Fruit fly (Drosophila melanogaster) whole organism, embryonic: Measurements from ENCODE around the gene Ostgamma.

Experiments used
- Blimp-1 ChIP-seq: fragments of 200-800 bp; sonication (Bioruptor generic); optimal IDR thresholded peaks from 3 replicates; lab custom pipeline; 2018; ENCODE audit warnings: missing biosample characterization, missing genetic modification characterization, mild to moderate bottlenecking, moderate library complexity, missing genetic modification reagents
- CG10147 ChIP-seq: fragments of 200-800 bp; sonication (Bioruptor generic); optimal IDR thresholded peaks from 2 replicates; lab custom pipeline; 2019; ENCODE audit warnings: missing biosample characterization, mild to moderate bottlenecking, missing genetic modification characterization, moderate library complexity
- CG10209 ChIP-seq: fragments of 200-800 bp; sonication (Bioruptor generic); optimal IDR thresholded peaks from 3 replicates; lab custom pipeline; 2017; ENCODE audit warnings: missing biosample characterization, mild to moderate bottlenecking, missing genetic modification characterization, missing genetic modification reagents
- CG11696 ChIP-seq: fragments of 200-800 bp; sonication (Bioruptor generic); IDR thresholded peaks from 2 replicates; pipeline ENCODE4 v1.3.6; 2022; ENCODE audit warnings: missing biosample characterization, missing genetic modification characterization
- CG12236 ChIP-seq: fragments of 200-800 bp; sonication (Bioruptor generic); optimal IDR thresholded peaks from 2 replicates; lab custom pipeline; 2016; ENCODE audit warnings: missing biosample characterization, missing genetic modification characterization
- CG12942 ChIP-seq: fragments of 200-800 bp; sonication (Bioruptor generic); optimal IDR thresholded peaks from 3 replicates; lab custom pipeline; 2016; ENCODE audit warnings: missing biosample characterization, missing genetic modification characterization
- CG14860 ChIP-seq: fragments of 200-800 bp; sonication (Bioruptor generic); IDR thresholded peaks from 3 replicates; pipeline ENCODE4 v1.3.6; 2022; ENCODE audit warnings: missing biosample characterization, missing genetic modification characterization; ENCODE audit not compliant: partially characterized antibody
- CG14965 ChIP-seq: fragments of 200-800 bp; sonication (Bioruptor generic); optimal IDR thresholded peaks from 2 replicates; lab custom pipeline; 2016; ENCODE audit warnings: missing biosample characterization, missing genetic modification characterization, borderline replicate concordance
- CG15011 ChIP-seq: fragments of 200-800 bp; sonication (Bioruptor generic); optimal IDR thresholded peaks from 3 replicates; lab custom pipeline; 2018; ENCODE audit warnings: missing biosample characterization, mild to moderate bottlenecking, missing genetic modification characterization
- CG15479 ChIP-seq: fragments of 200-800 bp; sonication (Bioruptor generic); optimal IDR thresholded peaks from 3 replicates; lab custom pipeline; 2019; ENCODE audit warnings: missing biosample characterization, mild to moderate bottlenecking, missing genetic modification characterization, moderate library complexity
- CG15514 ChIP-seq: fragments of 200-800 bp; sonication (Bioruptor generic); optimal IDR thresholded peaks from 3 replicates; lab custom pipeline; 2017; ENCODE audit warnings: missing biosample characterization, missing genetic modification characterization, mild to moderate bottlenecking, moderate library complexity, missing genetic modification reagents
- CG16779 ChIP-seq: fragments of 200-800 bp; sonication (Bioruptor generic); IDR thresholded peaks from 2 replicates; pipeline ENCODE4 v1.3.6; 2022; ENCODE audit warnings: missing biosample characterization, missing genetic modification characterization
- CG17186 ChIP-seq: fragments of 200-800 bp; sonication (Bioruptor generic); optimal IDR thresholded peaks from 3 replicates; lab custom pipeline; 2017; ENCODE audit warnings: missing biosample characterization, missing genetic modification reagents, missing genetic modification characterization
- CG17829 ChIP-seq: fragments of 200-800 bp; optimal IDR thresholded peaks from 2 replicates; lab custom pipeline; 2019; ENCODE audit warnings: missing biosample characterization, mild to moderate bottlenecking, missing genetic modification characterization, moderate library complexity
- CG17912 ChIP-seq: fragments of 200-800 bp; sonication (Bioruptor generic); optimal IDR thresholded peaks from 2 replicates; lab custom pipeline; 2018; ENCODE audit warnings: missing biosample characterization, mild to moderate bottlenecking, missing genetic modification characterization
- CG4360 ChIP-seq: fragments of 200-800 bp; sonication (Bioruptor generic); IDR thresholded peaks from 2 replicates; pipeline ENCODE4 v1.3.6; 2022; ENCODE audit warnings: missing biosample characterization, missing genetic modification characterization
- CG5953 ChIP-seq: fragments of 200-800 bp; sonication (Bioruptor generic); IDR thresholded peaks from 2 replicates; pipeline ENCODE4 v1.3.6; 2022; ENCODE audit warnings: missing biosample characterization, missing genetic modification characterization
- CG6272 ChIP-seq: fragments of 200-800 bp; sonication (Bioruptor generic); IDR thresholded peaks from 2 replicates; pipeline ENCODE4 v1.3.6; 2022; ENCODE audit warnings: missing biosample characterization, missing genetic modification characterization
- CG7786 ChIP-seq: fragments of 200-800 bp; sonication (Bioruptor generic); optimal IDR thresholded peaks from 2 replicates; lab custom pipeline; 2016; ENCODE audit warnings: missing biosample characterization, missing genetic modification characterization
- CG9797 ChIP-seq: fragments of 200-800 bp; sonication (Bioruptor generic); optimal IDR thresholded peaks from 3 replicates; lab custom pipeline; 2018; ENCODE audit warnings: missing biosample characterization, mild to moderate bottlenecking, missing genetic modification characterization
- CG9932 ChIP-seq: fragments of 200-800 bp; sonication (Bioruptor generic); IDR thresholded peaks from 2 replicates; pipeline ENCODE4 v1.3.6; 2022; ENCODE audit warnings: missing biosample characterization, missing genetic modification characterization
- Camta ChIP-seq: fragments of 200-800 bp; sonication (Bioruptor generic); optimal IDR thresholded peaks from 2 replicates; lab custom pipeline; 2016; ENCODE audit warnings: missing biosample characterization, missing genetic modification characterization
- Dek ChIP-seq: fragments of 200-800 bp; sonication (Bioruptor generic); optimal IDR thresholded peaks from 3 replicates; lab custom pipeline; 2019; ENCODE audit warnings: missing biosample characterization, mild to moderate bottlenecking, missing genetic modification characterization, moderate library complexity
- Dfd ChIP-seq, 2 experiments: fragments of >200 bp; optimal IDR thresholded peaks; 2 replicates each; lab custom pipeline; 2017; ENCODE audit warnings: missing biosample characterization in 2 of 2, missing genetic modification characterization in 2 of 2
- Dip2 ChIP-seq: fragments of 200-800 bp; sonication (Bioruptor generic); IDR thresholded peaks from 2 replicates; pipeline ENCODE4 v1.3.6; 2022; ENCODE audit warnings: missing biosample characterization, missing genetic modification characterization
- Dip3 ChIP-seq: fragments of 200-800 bp; sonication (Bioruptor generic); optimal IDR thresholded peaks from 3 replicates; lab custom pipeline; 2016; ENCODE audit warnings: missing biosample characterization, missing genetic modification characterization
- H15 ChIP-seq: fragments of 200-800 bp; sonication (Bioruptor generic); IDR thresholded peaks from 3 replicates; pipeline ENCODE4 v1.3.6; 2022; ENCODE audit warnings: missing biosample characterization, missing genetic modification characterization
- Hr39 ChIP-seq: fragments of >200 bp; optimal IDR thresholded peaks from 2 replicates; lab custom pipeline; 2017
- MBD-R2 ChIP-seq: fragments of 200-800 bp; sonication (Bioruptor generic); IDR thresholded peaks from 2 replicates; pipeline ENCODE4 v1.3.6; 2022; ENCODE audit warnings: missing biosample characterization, missing genetic modification characterization
- Mes4 ChIP-seq: fragments of 200-800 bp; sonication (Bioruptor generic); optimal IDR thresholded peaks from 2 replicates; lab custom pipeline; 2016; ENCODE audit warnings: missing biosample characterization, missing genetic modification characterization
- Opbp ChIP-seq: fragments of 200-800 bp; sonication (Bioruptor generic); IDR thresholded peaks from 3 replicates; pipeline ENCODE4 v1.3.6; 2022; ENCODE audit warnings: missing biosample characterization, missing genetic modification characterization; ENCODE audit not compliant: partially characterized antibody
- Optix ChIP-seq: fragments of 200-800 bp; sonication (Bioruptor generic); IDR thresholded peaks from 3 replicates; pipeline ENCODE4 v1.3.6; 2022; ENCODE audit warnings: missing biosample characterization, missing genetic modification characterization
- PHDP ChIP-seq: fragments of 200-800 bp; sonication (Bioruptor generic); optimal IDR thresholded peaks from 3 replicates; lab custom pipeline; 2018; ENCODE audit warnings: missing biosample characterization, mild to moderate bottlenecking, missing genetic modification characterization, moderate library complexity
- amos ChIP-seq: fragments of 200-800 bp; sonication (Bioruptor generic); IDR thresholded peaks from 2 replicates; pipeline ENCODE4 v1.3.6; 2022; ENCODE audit warnings: missing biosample characterization, missing genetic modification characterization; ENCODE audit not compliant: partially characterized antibody
- ash1 ChIP-seq: fragments of 200-800 bp; sonication (Bioruptor generic); optimal IDR thresholded peaks from 2 replicates; lab custom pipeline; 2018; ENCODE audit warnings: missing biosample characterization, mild to moderate bottlenecking, missing genetic modification characterization
- ato ChIP-seq: fragments of 200-800 bp; sonication (Bioruptor generic); IDR thresholded peaks from 2 replicates; pipeline ENCODE4 v1.3.6; 2022; ENCODE audit warnings: missing biosample characterization, missing genetic modification characterization; ENCODE audit not compliant: partially characterized antibody
- az2 ChIP-seq: fragments of 200-800 bp; sonication (Bioruptor generic); optimal IDR thresholded peaks from 3 replicates; lab custom pipeline; 2016; ENCODE audit warnings: missing biosample characterization, missing genetic modification characterization
- bbx ChIP-seq: fragments of 200-800 bp; sonication (Bioruptor generic); IDR thresholded peaks from 2 replicates; pipeline ENCODE4 v1.3.6; 2022; ENCODE audit warnings: missing biosample characterization, missing genetic modification characterization; ENCODE audit not compliant: partially characterized antibody
- cas ChIP-seq: fragments of 200-800 bp; sonication (Bioruptor generic); IDR thresholded peaks from 2 replicates; pipeline ENCODE4 v1.3.6; 2022; ENCODE audit warnings: missing biosample characterization, missing genetic modification characterization
- dm ChIP-seq: fragments of 200-800 bp; sonication (Bioruptor generic); optimal IDR thresholded peaks from 3 replicates; lab custom pipeline; 2016; ENCODE audit warnings: missing biosample characterization, missing genetic modification characterization
- exex ChIP-seq: fragments of 200-800 bp; sonication (Bioruptor generic); optimal IDR thresholded peaks from 4 replicates; lab custom pipeline; 2018; ENCODE audit warnings: missing biosample characterization, mild to moderate bottlenecking, missing genetic modification characterization, moderate library complexity
- fd3F ChIP-seq: fragments of 200-800 bp; sonication (Bioruptor generic); optimal IDR thresholded peaks from 2 replicates; lab custom pipeline; 2018; ENCODE audit warnings: missing biosample characterization, mild to moderate bottlenecking, missing genetic modification characterization, moderate library complexity
- gfzf ChIP-seq: fragments of 200-800 bp; sonication (Bioruptor generic); optimal IDR thresholded peaks from 2 replicates; lab custom pipeline; 2016; ENCODE audit warnings: missing biosample characterization, mild to moderate bottlenecking, missing genetic modification characterization, moderate library complexity
- h ChIP-seq: fragments of >200 bp; optimal IDR thresholded peaks from 2 replicates; lab custom pipeline; 2017
- ham ChIP-seq: fragments of 200-800 bp; sonication (Bioruptor generic); IDR thresholded peaks from 2 replicates; pipeline ENCODE4 v1.3.6; 2022; ENCODE audit warnings: missing biosample characterization, missing genetic modification characterization
- hkb ChIP-seq, 2 experiments: fragments of 200-800 bp in 1 of 2; fragments of >200 bp in 1 of 2; sonication (Bioruptor generic) in 1 of 2; IDR thresholded peaks in 1 of 2; optimal IDR thresholded peaks in 1 of 2; 2 replicates each; pipeline versions ENCODE4 v1.3.6 to Lab custom; 2017 to 2022; ENCODE audit warnings: missing biosample characterization in 1 of 2, missing genetic modification characterization in 1 of 2
- pb ChIP-seq: fragments of 200-800 bp; sonication (Bioruptor generic); optimal IDR thresholded peaks from 3 replicates; lab custom pipeline; 2016; ENCODE audit warnings: missing biosample characterization, missing genetic modification characterization
- pfk ChIP-seq: fragments of 200-800 bp; sonication (Bioruptor generic); optimal IDR thresholded peaks from 2 replicates; lab custom pipeline; 2018; ENCODE audit warnings: missing biosample characterization, mild to moderate bottlenecking, missing genetic modification characterization, moderate library complexity
- ranshi ChIP-seq: fragments of 200-800 bp; sonication (Bioruptor generic); IDR thresholded peaks from 2 replicates; pipeline ENCODE4 v1.3.6; 2022; ENCODE audit warnings: missing biosample characterization, missing genetic modification characterization
- ttk ChIP-seq: fragments of 200-800 bp; sonication (Bioruptor generic); IDR thresholded peaks from 2 replicates; pipeline ENCODE4 v2.1.2; 2022; ENCODE audit warnings: missing biosample characterization, missing genetic modification characterization
- zfh1 ChIP-seq: fragments of 200-800 bp; sonication (Bioruptor generic); IDR thresholded peaks from 3 replicates; pipeline ENCODE4 v1.3.6; 2022; ENCODE audit warnings: missing biosample characterization, missing genetic modification characterization

Ostgamma gene

DNA sequence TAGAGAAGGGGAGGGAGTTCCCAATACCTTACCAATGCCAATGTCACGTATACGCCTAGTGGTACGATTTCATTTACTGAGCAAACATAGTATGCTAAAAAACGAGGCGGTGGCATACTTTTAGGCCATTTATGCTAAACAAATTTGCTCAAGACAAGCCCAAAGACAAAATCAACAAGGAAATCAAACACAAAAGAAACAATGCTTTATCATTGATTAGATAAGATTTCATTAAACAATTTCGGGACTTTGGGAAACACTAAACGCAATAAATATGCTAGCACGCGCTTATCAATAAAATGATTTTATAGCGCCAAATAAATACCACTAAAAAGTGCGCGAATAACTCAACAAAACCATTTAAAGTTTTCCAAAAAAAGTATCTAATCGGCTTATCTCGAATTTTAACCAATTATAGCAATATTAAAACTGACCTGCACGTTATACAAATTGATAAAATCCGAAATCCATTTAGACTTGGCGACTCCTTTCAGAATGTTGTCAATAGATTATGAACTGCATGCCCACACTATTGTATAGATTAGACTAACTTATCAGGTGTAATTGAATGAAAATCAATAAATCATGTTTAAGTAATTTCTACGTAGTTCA lies 42.7 kb upstream of the Ostgamma start (continued):
- TF ChIP-seq CG17186 (GFP tag; lab: Kevin White, UChicago) (no peak), CG17912 (GFP tag; lab: Kevin White, UChicago) (no peak), CG15514 (GFP tag; lab: Kevin White, UChicago) (peak; percentile 62), fd3F (peak; percentile 28), amos (GFP tag; lab: Robert Waterston, UW) (no peak), h (lab: Kevin White, UChicago) (no peak), CG6272 (GFP tag; lab: Robert Waterston, UW) (no peak), MBD-R2 (GFP tag; lab: Robert Waterston, UW) (no peak), Camta (GFP tag; lab: Kevin White, UChicago) (no peak), az2 (GFP tag; lab: Kevin White, UChicago) (no peak), Blimp-1 (GFP tag; lab: Kevin White, UChicago) (no peak), pb (GFP tag; lab: Kevin White, UChicago) (no peak), CG14965 (no peak), Hr39 (no peak), Dip3 (GFP tag; lab: Kevin White, UChicago) (no peak), CG14860 (no peak), Optix (GFP tag; lab: Robert Waterston, UW) (no peak), bbx (no peak), Mes4 (no peak), pfk (GFP tag; lab: Kevin White, UChicago) (no peak), CG16779 (GFP tag; lab: Robert Waterston, UW) (no peak), CG10147 (GFP tag; lab: Kevin White, UChicago) (no peak), Dip2 (GFP tag; lab: Robert Waterston, UW) (no peak), CG17829 (tag; lab: Kevin White, UChicago) (no peak), CG11696 (GFP tag; lab: Robert Waterston, UW) (no peak), H15 (GFP tag; lab: Robert Waterston, UW) (no peak), hkb (optimal IDR thresholded peaks at IDR 0.05; lab: Kevin White, UChicago) (no peak), hkb (GFP tag; IDR thresholded peaks at IDR 0.05; lab: Robert Waterston, UW) (peak; percentile 72), Dek (tag; lab: Kevin White, UChicago) (peak; percentile 41), CG9932 (no peak), ash1 (no peak), CG12236 (GFP tag; lab: Kevin White, UChicago) (no peak), CG15479 (no peak), CG12942 (GFP tag; lab: Kevin White, UChicago) (no peak), ttk (GFP tag; lab: Robert Waterston, UW) (no peak), Dfd (GFP tag; optimal IDR thresholded peaks at IDR 0.05; lab: Kevin White, UChicago) (no peak), Opbp (GFP tag; lab: Robert Waterston, UW) (no peak), gfzf (no peak), cas (no peak), exex (tag; lab: Kevin White, UChicago) (peak; percentile 88), ato (GFP tag; lab: Robert Waterston, UW) (no peak), CG9797 (GFP tag; lab: Kevin White, UChicago) (no peak), CG5953 (GFP tag; lab: Robert Waterston, UW) (no peak), CG4360 (GFP tag; lab: Robert Waterston, UW) (no peak), zfh1 (no peak), CG10209 (GFP tag; lab: Kevin White, UChicago) (peak; percentile 31), CG7786 (GFP tag; lab: Kevin White, UChicago) (no peak), CG15011 (GFP tag; lab: Kevin White, UChicago) (peak; percentile 47), ranshi (GFP tag; lab: Robert Waterston, UW) (no peak; the same call in 1 of the 2 replicates), PHDP (tag; lab: Kevin White, UChicago) (peak; percentile 69), ham (GFP tag; lab: Robert Waterston, UW) (no peak), dm (GFP tag; lab: Kevin White, UChicago) (no peak)
